Fruit fly (Drosophila melanogaster): Measurements from ENCODE around the gene Scp2.

DNA sequence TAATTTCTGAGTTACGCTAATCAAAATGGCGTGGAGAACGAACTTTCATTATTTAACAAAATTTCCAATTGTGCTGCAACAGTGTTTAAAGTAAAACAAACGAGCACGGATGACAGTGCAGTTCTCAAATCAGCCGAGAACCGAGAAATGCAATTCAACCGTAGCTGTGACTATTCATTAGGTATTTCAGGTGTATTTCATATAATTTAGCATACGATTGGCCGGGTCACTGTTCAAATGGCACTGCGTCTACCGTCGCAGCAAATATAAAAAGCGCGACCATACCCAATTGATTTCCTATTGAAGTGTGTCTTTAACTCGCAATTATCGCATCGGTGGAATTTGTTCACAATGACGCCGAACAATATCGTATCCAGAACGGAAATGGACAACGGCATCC lies 37.0 kb upstream of the Scp2 start, which contains the start of gene CG14893:
- TF ChIP-seq dysf (GFP tag; IDR thresholded peaks at IDR 0.05) (no peak), salm (tag; optimal IDR thresholded peaks at IDR 0.05) (no peak)
